Worm (Caenorhabditis elegans) whole organism, L4/young adult: ENCODE measurements around the gene pars-1.

Experiments used
- W03F9.2 ChIP-seq: fragments of 150-350 bp; optimal IDR thresholded peaks from 2 replicates; lab custom pipeline; 2014; ENCODE audit warnings: missing biosample characterization, missing genetic modification characterization
- dao-5 ChIP-seq: sonication (generic microtip); optimal IDR thresholded peaks from 2 replicates; lab custom pipeline; 2016; ENCODE audit warnings: missing genotype, missing genetic modification characterization, moderate library complexity, missing compliant biosample characterization

ce11 chrIII:7271083-7271482, 32.3 kb downstream of the pars-1 start:
- TF ChIP-seq dao-5 (tag; lab: Kevin White, UChicago) (no peak), W03F9.2 (tag; lab: Kevin White, UChicago) (no peak)
